Worm (Caenorhabditis elegans) whole organism, L3 larva: ENCODE measurements around the gene soc-2.
A peak's percentile ranks its signal among the peaks of the same experiment; 100 is the strongest.

ENCODE experiments used
- R02D3.7 ChIP-seq: fragments of 150-350 bp; optimal IDR thresholded peaks from 2 replicates; lab custom pipeline; 2014; ENCODE audit warnings: missing biosample characterization, missing genetic modification characterization
- ceh-16 ChIP-seq: sonication (generic microtip); optimal IDR thresholded peaks from 2 replicates; lab custom pipeline; 2017; ENCODE audit warnings: missing biosample characterization, missing genetic modification characterization
- daf-12 ChIP-seq: fragments of 150-350 bp; optimal IDR thresholded peaks from 2 replicates; lab custom pipeline; 2014; ENCODE audit warnings: missing biosample characterization, missing genetic modification reagents, missing genetic modification characterization
- egl-27 ChIP-seq: sonication (generic microtip); optimal IDR thresholded peaks from 4 replicates; lab custom pipeline; 2017; ENCODE audit warnings: missing biosample characterization, missing genetic modification reagents, missing genetic modification characterization
- elt-2 ChIP-seq: sonication (generic microtip); optimal IDR thresholded peaks from 2 replicates; lab custom pipeline; 2016; ENCODE audit warnings: missing genetic modification reagents, mild to moderate bottlenecking, missing genetic modification characterization, missing compliant biosample characterization
- elt-3 ChIP-seq, 3 experiments: fragments of 150-350 bp in 1 of 3; sonication (generic microtip) in 2 of 3; optimal IDR thresholded peaks; 2 replicates in 2 of 3; 4 replicates in 1 of 3; lab custom pipeline; 2014 to 2017; ENCODE audit warnings: missing biosample characterization in 3 of 3, missing genetic modification characterization in 3 of 3
- fkh-2 ChIP-seq: fragments of 150-350 bp; optimal IDR thresholded peaks from 2 replicates; lab custom pipeline; 2014; ENCODE audit warnings: missing biosample characterization, missing genetic modification reagents, missing genetic modification characterization
- fos-1 ChIP-seq: fragments of 150-350 bp; optimal IDR thresholded peaks from 2 replicates; lab custom pipeline; 2014; ENCODE audit warnings: missing biosample characterization, missing genetic modification characterization
- lin-15B ChIP-seq: fragments of 150-350 bp; optimal IDR thresholded peaks from 2 replicates; lab custom pipeline; 2014; ENCODE audit warnings: missing biosample characterization, missing genetic modification characterization
- lsy-12 ChIP-seq: sonication (generic microtip); optimal IDR thresholded peaks from 2 replicates; lab custom pipeline; 2016; ENCODE audit warnings: mild to moderate bottlenecking, missing genetic modification characterization, missing compliant biosample characterization
- mdl-1 ChIP-seq: fragments of 150-350 bp; optimal IDR thresholded peaks from 2 replicates; lab custom pipeline; 2014; ENCODE audit warnings: missing biosample characterization, missing genetic modification characterization
- nfya-1 ChIP-seq: sonication (generic microtip); optimal IDR thresholded peaks from 2 replicates; lab custom pipeline; 2017; ENCODE audit warnings: missing genetic modification characterization, mild to moderate bottlenecking, missing compliant biosample characterization, antibody characterized with exemption, moderate library complexity; ENCODE audit not compliant: insufficient read depth
- nhr-11 ChIP-seq: fragments of 150-350 bp; optimal IDR thresholded peaks from 2 replicates; lab custom pipeline; 2014; ENCODE audit warnings: missing biosample characterization, missing genetic modification characterization
- nhr-12 ChIP-seq: fragments of 150-350 bp; optimal IDR thresholded peaks from 2 replicates; lab custom pipeline; 2014; ENCODE audit warnings: missing biosample characterization, missing genetic modification characterization
- nhr-23 ChIP-seq: fragments of 150-350 bp; optimal IDR thresholded peaks from 2 replicates; lab custom pipeline; 2014; ENCODE audit warnings: missing biosample characterization, missing genetic modification reagents, missing genetic modification characterization
- nhr-237 ChIP-seq: fragments of 150-350 bp; optimal IDR thresholded peaks from 2 replicates; lab custom pipeline; 2014; ENCODE audit warnings: missing biosample characterization, missing genetic modification characterization
- nhr-25 ChIP-seq: sonication (generic microtip); optimal IDR thresholded peaks from 2 replicates; lab custom pipeline; 2017; ENCODE audit warnings: missing biosample characterization, missing genetic modification characterization
- nhr-43 ChIP-seq: sonication (generic microtip); optimal IDR thresholded peaks from 2 replicates; lab custom pipeline; 2016; ENCODE audit warnings: mild to moderate bottlenecking, missing genetic modification characterization, missing compliant biosample characterization; ENCODE audit not compliant: poor library complexity, severe bottlenecking
- nhr-76 ChIP-seq: fragments of 150-350 bp; sonication (generic microtip); optimal IDR thresholded peaks from 5 replicates; lab custom pipeline; 2014; ENCODE audit warnings: missing biosample characterization, missing genetic modification characterization
- pha-4 ChIP-seq: fragments of 150-350 bp; optimal IDR thresholded peaks from 2 replicates; lab custom pipeline; 2014; ENCODE audit warnings: missing biosample characterization, missing genetic modification reagents, missing genetic modification characterization
- pqm-1 ChIP-seq: fragments of 150-350 bp; optimal IDR thresholded peaks from 2 replicates; lab custom pipeline; 2017; ENCODE audit warnings: missing biosample characterization, missing genetic modification characterization, inconsistent platforms
- sea-2 ChIP-seq: fragments of 150-350 bp; sonication (generic microtip); optimal IDR thresholded peaks from 4 replicates; lab custom pipeline; 2014; ENCODE audit warnings: missing biosample characterization, missing genetic modification reagents, missing genetic modification characterization
- snpc-4 ChIP-seq: fragments of 150-350 bp; optimal IDR thresholded peaks from 2 replicates; lab custom pipeline; 2014; ENCODE audit warnings: missing biosample characterization, missing genetic modification characterization
- unc-62 ChIP-seq: fragments of 150-350 bp; sonication (generic microtip); optimal IDR thresholded peaks from 4 replicates; lab custom pipeline; 2014; ENCODE audit warnings: missing biosample characterization, missing genetic modification reagents, missing genetic modification characterization
- zag-1 ChIP-seq: fragments of 150-350 bp; optimal IDR thresholded peaks from 2 replicates; lab custom pipeline; 2014; ENCODE audit warnings: missing biosample characterization, missing genetic modification characterization
- ztf-11 ChIP-seq: fragments of 150-350 bp; optimal IDR thresholded peaks from 2 replicates; lab custom pipeline; 2014; ENCODE audit warnings: missing biosample characterization, missing genetic modification characterization
- ztf-4 ChIP-seq: fragments of 150-350 bp; optimal IDR thresholded peaks from 2 replicates; lab custom pipeline; 2014; ENCODE audit warnings: missing biosample characterization, missing genetic modification characterization

Gene soc-2

ce11 chrIV:5090993-5091793 is 61.1 kb downstream of the soc-2 start, which contains the start of the genes snpn-1 and C02B10.4 (continued):
- TF ChIP-seq sea-2 (GFP tag; lab: Kevin White, UChicago) (peak; percentile 22), nhr-23 (no peak), ztf-4 (no peak), lsy-12 (tag; lab: Kevin White, UChicago) (no peak), ceh-16 (tag; lab: Kevin White, UChicago) (no peak), nhr-237 (no peak), ztf-11 (tag; lab: Kevin White, UChicago) (no peak), R02D3.7 (tag; lab: Kevin White, UChicago) (no peak), nhr-76 (tag; lab: Kevin White, UChicago) (no peak), lin-15B (tag; lab: Kevin White, UChicago) (peak; percentile 37), nhr-12 (tag; lab: Kevin White, UChicago) (no peak), daf-12 (tag; lab: Kevin White, UChicago) (no peak), pqm-1 (tag; lab: Kevin White, UChicago) (peak; percentile 3), fkh-2 (tag; lab: Kevin White, UChicago) (no peak), elt-2 (tag; lab: Kevin White, UChicago) (peak; percentile 11), unc-62 (no peak), egl-27 (tag; lab: Kevin White, UChicago) (no peak)
- TF ChIP-seq, all 47 proteins: peak for 12

DNA sequence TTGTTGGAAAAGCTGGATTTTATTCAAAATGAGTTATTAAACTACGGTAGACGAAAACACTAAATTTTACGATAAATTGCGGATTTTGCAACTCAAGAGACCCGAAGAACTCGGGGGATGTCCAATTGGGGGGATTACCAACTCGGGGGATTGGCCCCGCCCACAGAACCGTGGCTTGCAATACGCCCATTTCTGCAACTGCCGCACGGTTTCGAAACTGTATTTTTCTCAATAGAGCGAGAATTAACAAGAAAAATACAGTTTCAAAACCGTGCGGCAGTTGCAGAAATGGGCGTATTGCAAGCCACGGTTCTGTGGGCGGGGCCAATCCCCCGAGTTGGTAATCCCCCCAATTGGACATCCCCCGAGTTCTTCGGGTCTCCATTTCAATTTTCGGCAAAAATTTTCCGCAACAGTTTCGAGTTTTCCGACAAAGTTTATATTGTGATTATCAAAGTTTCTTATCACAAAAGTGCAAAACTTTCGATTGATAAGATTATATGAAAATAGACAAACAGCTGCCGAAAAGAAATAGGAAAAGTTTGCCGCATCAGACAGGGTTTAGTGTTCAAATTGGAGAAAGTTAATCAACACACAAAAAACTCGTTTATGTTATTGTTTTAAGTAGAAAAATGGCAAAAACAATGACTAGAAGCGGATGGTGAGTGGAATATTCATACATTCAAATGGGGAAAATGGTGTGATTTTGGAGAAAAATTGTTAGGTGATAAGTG is 62.3 kb downstream of the soc-2 start:
- TF ChIP-seq elt-2 (tag; lab: Kevin White, UChicago) = peak; percentile 79
- peak; percentile 28 for TF ChIP-seq nhr-23
- TF ChIP-seq elt-3 (tag; optimal IDR thresholded peaks at IDR 0.05; lab: Kevin White, UChicago) = peak in 1 of 3 experiments; percentile 92
- TF ChIP-seq nhr-25 (tag; lab: Kevin White, UChicago) = peak; percentile 35
- peak; percentile 12 for TF ChIP-seq nfya-1 (tag; lab: Kevin White, UChicago)

DNA sequence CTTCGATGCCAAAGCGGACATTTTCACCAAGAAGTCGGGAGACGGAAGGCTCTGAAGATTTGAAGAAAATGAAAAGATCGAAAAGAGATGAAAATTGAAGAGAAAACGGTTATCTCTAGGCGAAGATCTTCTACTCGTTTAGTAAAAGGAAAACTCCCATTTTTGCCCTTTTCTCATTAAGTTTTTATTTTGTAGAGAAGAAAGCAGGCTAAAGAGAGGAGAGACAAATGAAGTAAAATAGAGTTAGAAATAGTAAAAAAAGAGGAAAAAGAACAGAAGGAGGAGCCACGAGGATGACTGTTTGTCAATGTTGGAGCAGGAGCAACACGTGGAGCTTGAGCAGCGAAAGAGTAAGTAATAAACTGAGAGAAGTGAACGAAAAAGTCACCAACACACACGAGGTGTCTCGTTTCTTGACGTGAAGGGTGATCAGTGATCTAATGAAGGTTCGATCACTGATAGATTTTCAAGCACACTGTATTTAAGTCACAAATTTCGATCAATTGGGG is 63.4 kb downstream of the soc-2 start, which contains the start of gene ivd-1:
TSS of gene ivd-1 (minus strand) at position 51 of the 509 bp plus-strand sequence.
- peak; percentile 75 for TF ChIP-seq elt-2 (tag; lab: Kevin White, UChicago)
- TF ChIP-seq pha-4 (tag; lab: Kevin White, UChicago) = peak; percentile 75
- no peak for TF ChIP-seq fos-1 (tag; lab: Kevin White, UChicago)
- TF ChIP-seq elt-3 (tag; optimal IDR thresholded peaks at IDR 0.05; lab: Kevin White, UChicago) = no peak
- TF ChIP-seq mdl-1 = peak; percentile 8

ce11 chrIV:5086961-5087326 is 65.3 kb downstream of the soc-2 start:
- TF ChIP-seq elt-2 (tag; lab: Kevin White, UChicago) (peak; percentile 25), unc-62 (no peak)

DNA sequence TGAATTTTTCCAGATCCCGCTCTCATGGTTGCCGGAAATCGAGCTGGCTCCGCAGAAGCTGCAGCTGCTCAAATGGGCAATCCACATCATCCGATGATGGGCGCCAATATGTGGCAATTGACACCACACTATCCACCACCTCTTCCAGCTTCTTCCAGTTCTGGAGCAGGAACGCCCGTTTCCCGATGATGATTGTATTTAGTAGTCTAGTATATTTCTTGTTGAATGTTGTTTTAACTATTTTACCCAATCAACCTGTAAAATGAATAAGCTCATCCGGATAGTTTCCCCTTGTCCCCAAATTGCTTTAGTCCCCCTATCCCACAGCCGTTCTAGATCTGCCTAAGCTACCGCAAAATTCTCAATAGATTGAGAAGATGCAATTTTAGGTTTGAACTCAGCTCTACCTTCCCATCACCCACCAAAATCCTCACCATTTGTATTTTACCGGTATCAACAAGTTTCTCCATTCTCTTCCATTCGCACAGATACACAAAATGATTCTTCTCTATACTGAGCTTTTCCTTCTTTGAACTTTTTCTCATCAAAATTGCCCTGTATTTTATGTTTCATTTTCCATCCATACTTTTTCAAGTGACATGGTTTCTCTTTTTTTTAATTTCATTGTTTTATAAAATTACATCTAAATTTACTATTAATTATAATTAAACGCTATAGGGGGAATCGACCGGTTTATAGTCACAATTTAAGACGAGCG is 65.9 kb downstream of the soc-2 start:
- peak; percentile 1 for TF ChIP-seq elt-2 (tag; lab: Kevin White, UChicago)
- no peak for TF ChIP-seq nhr-43 (tag; lab: Kevin White, UChicago)

DNA sequence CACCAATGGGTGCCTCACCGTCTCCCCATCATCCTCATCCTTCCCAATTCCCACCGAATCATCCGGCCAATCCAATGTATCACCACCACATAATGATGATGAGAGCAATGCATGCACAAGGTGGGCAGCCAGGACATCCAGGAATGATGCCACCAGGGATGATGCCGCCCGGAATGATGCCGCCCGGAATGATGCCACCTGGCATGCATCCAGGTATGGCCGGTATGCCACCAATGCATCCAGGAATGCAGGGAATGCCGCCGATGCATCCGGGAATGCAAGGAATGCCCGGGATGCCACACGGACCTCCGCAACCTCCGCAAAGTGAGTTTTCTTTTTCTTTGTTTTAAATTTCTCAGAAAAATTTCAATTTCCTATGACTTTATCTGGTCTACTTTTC is 66.5 kb downstream of the soc-2 start:
- TF ChIP-seq snpc-4 (tag; lab: Kevin White, UChicago) = no peak
- TF ChIP-seq elt-2 (tag; lab: Kevin White, UChicago) = no peak
- TF ChIP-seq zag-1 = no peak
- TF ChIP-seq nfya-1 (tag; lab: Kevin White, UChicago) = no peak
- no peak for TF ChIP-seq nhr-11
- TF ChIP-seq mdl-1 = no peak
- no peak for TF ChIP-seq ceh-16 (tag; lab: Kevin White, UChicago)
